Fruit fly (Drosophila melanogaster): ENCODE data around the gene Bruce.

dm6 chr3R:10282077-10282476, 49.1 kb downstream of the Bruce start:
- TF ChIP-seq Blimp-1 (GFP tag; optimal IDR thresholded peaks at IDR 0.05): no peak
- TF ChIP-seq CG8319 (GFP tag; optimal IDR thresholded peaks at IDR 0.05): no peak
- no peak for TF ChIP-seq acj6 (GFP tag; optimal IDR thresholded peaks at IDR 0.05)
- TF ChIP-seq CG31627 (GFP tag; optimal IDR thresholded peaks at IDR 0.05): no peak

All from whole organism, prepupa.